Fruit fly (Drosophila melanogaster) whole organism, pupa: ENCODE measurements around the gene CG5334.

Experiments
- CG10348 ChIP-seq: fragments of 200-800 bp; sonication (Bioruptor generic); IDR thresholded peaks from 2 replicates; pipeline ENCODE4 v1.3.6; 2022; ENCODE audit warnings: missing biosample characterization, missing genetic modification characterization
- CG12605 ChIP-seq: fragments of 200-800 bp; sonication (Bioruptor generic); IDR thresholded peaks from 2 replicates; pipeline ENCODE4 v1.3.6; 2022; ENCODE audit warnings: missing biosample characterization, missing genetic modification characterization
- CG13204 ChIP-seq: fragments of 200-800 bp; sonication (Bioruptor generic); optimal IDR thresholded peaks from 2 replicates; lab custom pipeline; 2018; ENCODE audit warnings: missing biosample characterization, mild to moderate bottlenecking, missing genetic modification characterization, moderate library complexity
- CG14655 ChIP-seq: fragments of 200-800 bp; sonication (Bioruptor generic); optimal IDR thresholded peaks from 3 replicates; lab custom pipeline; 2017; ENCODE audit warnings: mild to moderate bottlenecking, missing biosample characterization, missing genetic modification reagents, missing genetic modification characterization
- CG15710 ChIP-seq: fragments of 200-800 bp; sonication (Bioruptor generic); optimal IDR thresholded peaks from 2 replicates; lab custom pipeline; 2018; ENCODE audit warnings: missing biosample characterization, mild to moderate bottlenecking, missing genetic modification characterization, moderate library complexity
- CG17806 ChIP-seq: fragments of 200-800 bp; sonication (Bioruptor generic); optimal IDR thresholded peaks from 2 replicates; lab custom pipeline; 2018; ENCODE audit warnings: missing biosample characterization, mild to moderate bottlenecking, missing genetic modification characterization, moderate library complexity
- CG32121 ChIP-seq: fragments of 200-800 bp; sonication (Bioruptor generic); IDR thresholded peaks from 2 replicates; pipeline ENCODE4 v1.3.6; 2022; ENCODE audit warnings: missing biosample characterization, missing genetic modification characterization
- CG34367 ChIP-seq: fragments of 200-800 bp; sonication (Bioruptor generic); optimal IDR thresholded peaks from 2 replicates; lab custom pipeline; 2018; ENCODE audit warnings: missing biosample characterization, mild to moderate bottlenecking, missing genetic modification characterization
- CG4496 ChIP-seq: fragments of 200-800 bp; sonication (Bioruptor generic); IDR thresholded peaks from 3 replicates; pipeline ENCODE4 v1.3.6; 2022; ENCODE audit warnings: missing biosample characterization, missing genetic modification characterization
- CG8159 ChIP-seq: fragments of 200-800 bp; sonication (Bioruptor generic); optimal IDR thresholded peaks from 3 replicates; lab custom pipeline; 2018; ENCODE audit warnings: missing biosample characterization, mild to moderate bottlenecking, missing genetic modification characterization, moderate library complexity
- CG8301 ChIP-seq: fragments of 200-800 bp; sonication (Bioruptor generic); optimal IDR thresholded peaks from 2 replicates; lab custom pipeline; 2018; ENCODE audit warnings: missing biosample characterization, mild to moderate bottlenecking, missing genetic modification characterization
- CG9948 ChIP-seq: fragments of 200-800 bp; sonication (Bioruptor generic); optimal IDR thresholded peaks from 2 replicates; lab custom pipeline; 2018; ENCODE audit warnings: missing biosample characterization, mild to moderate bottlenecking, missing genetic modification characterization, moderate library complexity
- D1 ChIP-seq: fragments of 200-800 bp; sonication (Bioruptor generic); optimal IDR thresholded peaks from 2 replicates; lab custom pipeline; 2018; ENCODE audit warnings: missing biosample characterization, mild to moderate bottlenecking, missing genetic modification characterization, moderate library complexity
- EcR ChIP-seq: fragments of 200-800 bp; sonication (Bioruptor generic); optimal IDR thresholded peaks from 3 replicates; lab custom pipeline; 2019; ENCODE audit warnings: missing biosample characterization, missing genetic modification characterization, mild to moderate bottlenecking, moderate library complexity, missing genetic modification reagents
- Ets98B ChIP-seq: fragments of 200-800 bp; sonication (Bioruptor generic); IDR thresholded peaks from 2 replicates; pipeline ENCODE4 v1.3.6; 2022; ENCODE audit warnings: missing biosample characterization, missing genetic modification characterization
- Pif1A ChIP-seq: fragments of 200-800 bp; sonication (Bioruptor generic); optimal IDR thresholded peaks from 3 replicates; lab custom pipeline; 2016; ENCODE audit warnings: missing biosample characterization, missing genetic modification characterization
- Pif1B ChIP-seq: fragments of 200-800 bp; sonication (Bioruptor generic); optimal IDR thresholded peaks from 3 replicates; lab custom pipeline; 2016; ENCODE audit warnings: missing biosample characterization, missing genetic modification characterization
- Snoo ChIP-seq: fragments of 200-800 bp; sonication (Bioruptor generic); optimal IDR thresholded peaks from 3 replicates; lab custom pipeline; 2017; ENCODE audit warnings: missing biosample characterization, mild to moderate bottlenecking, missing genetic modification characterization, inconsistent platforms
- fd96Ca ChIP-seq: fragments of 200-800 bp; sonication (Bioruptor generic); IDR thresholded peaks from 3 replicates; pipeline ENCODE4 v1.3.6; 2022; ENCODE audit warnings: missing biosample characterization, missing genetic modification characterization
- gl ChIP-seq: fragments of 200-800 bp; sonication (Bioruptor generic); optimal IDR thresholded peaks from 2 replicates; lab custom pipeline; 2018; ENCODE audit warnings: missing biosample characterization, mild to moderate bottlenecking, missing genetic modification characterization
- rn ChIP-seq: fragments of 200-800 bp; sonication (Bioruptor generic); IDR thresholded peaks from 2 replicates; pipeline ENCODE4 v1.3.6; 2022; ENCODE audit warnings: missing biosample characterization, missing genetic modification characterization

CG5334 gene

dm6 chrX:14802611-14803110 is 27.6 kb downstream of the CG5334 start:
- TF ChIP-seq CG12605 (no peak), CG15710 (tag; lab: Kevin White, UChicago) (no peak), Pif1A (no peak), CG17806 (tag; lab: Kevin White, UChicago) (no peak), CG8301 (tag; lab: Kevin White, UChicago) (no peak), CG4496 (GFP tag; lab: Robert Waterston, UW) (no peak), Snoo (no peak), CG8159 (tag; lab: Kevin White, UChicago) (no peak), rn (GFP tag; lab: Robert Waterston, UW) (no peak), CG14655 (GFP tag; lab: Kevin White, UChicago) (no peak), Pif1B (GFP tag; lab: Kevin White, UChicago) (no peak), EcR (GFP tag; lab: Kevin White, UChicago) (no peak), D1 (tag; lab: Kevin White, UChicago) (no peak), gl (tag; lab: Kevin White, UChicago) (no peak), CG32121 (GFP tag; lab: Robert Waterston, UW) (no peak), CG10348 (GFP tag; lab: Robert Waterston, UW) (no peak), Ets98B (GFP tag; lab: Robert Waterston, UW) (no peak), CG34367 (no peak), CG9948 (tag; lab: Kevin White, UChicago) (no peak)

dm6 chrX:14805646-14806045 is 30.5 kb downstream of the CG5334 start:
- TF ChIP-seq CG4496 (GFP tag; lab: Robert Waterston, UW) (peak; percentile 62), CG32121 (GFP tag; lab: Robert Waterston, UW) (no peak), CG8159 (tag; lab: Kevin White, UChicago) (no peak), CG15710 (tag; lab: Kevin White, UChicago) (no peak), CG13204 (GFP tag; lab: Kevin White, UChicago) (no peak), fd96Ca (GFP tag; lab: Robert Waterston, UW) (no peak), Pif1B (GFP tag; lab: Kevin White, UChicago) (peak; percentile 9), CG34367 (no peak), Ets98B (GFP tag; lab: Robert Waterston, UW) (peak; percentile 19; the same call in 1 of the 2 replicates), CG8301 (tag; lab: Kevin White, UChicago) (peak; percentile 15), CG12605 (no peak), CG10348 (GFP tag; lab: Robert Waterston, UW) (no peak), Pif1A (peak; percentile 18)

dm6 chrX:14810433-14810832 is 35.3 kb downstream of the CG5334 start:
- no peak for TF ChIP-seq CG12605
- TF ChIP-seq Pif1B (GFP tag; lab: Kevin White, UChicago) = no peak
- TF ChIP-seq rn (GFP tag; lab: Robert Waterston, UW) = no peak
- no peak for TF ChIP-seq CG34367
- TF ChIP-seq CG32121 (GFP tag; lab: Robert Waterston, UW) = no peak
- 0 out of 3 replicates have a peak, but pooled peaks have one; percentile 18 for TF ChIP-seq CG4496 (GFP tag; lab: Robert Waterston, UW)
- no peak for TF ChIP-seq Pif1A
- TF ChIP-seq CG8301 (tag; lab: Kevin White, UChicago) = no peak
- no peak for TF ChIP-seq Snoo
- TF ChIP-seq CG13204 (GFP tag; lab: Kevin White, UChicago) = no peak
- TF ChIP-seq fd96Ca (GFP tag; lab: Robert Waterston, UW) = no peak
- peak; percentile 25 for TF ChIP-seq CG14655 (GFP tag; lab: Kevin White, UChicago)
- no peak for TF ChIP-seq D1 (tag; lab: Kevin White, UChicago)
- peak; percentile 34 for TF ChIP-seq EcR (GFP tag; lab: Kevin White, UChicago)
- TF ChIP-seq Ets98B (GFP tag; lab: Robert Waterston, UW) = no peak
- peak; percentile 3 for TF ChIP-seq CG15710 (tag; lab: Kevin White, UChicago)
- no peak for TF ChIP-seq CG10348 (GFP tag; lab: Robert Waterston, UW)
- peak; percentile 33 for TF ChIP-seq CG8159 (tag; lab: Kevin White, UChicago)
- TF ChIP-seq CG9948 (tag; lab: Kevin White, UChicago) = peak; percentile 17
- TF ChIP-seq CG17806 (tag; lab: Kevin White, UChicago) = peak; percentile 13
- TF ChIP-seq gl (tag; lab: Kevin White, UChicago) = no peak
- TF ChIP-seq, all 21 proteins: peak for 7

- TF ChIP-seq CG12605 (peak; percentile 33; the same call in 1 of the 2 replicates), fd96Ca (GFP tag; lab: Robert Waterston, UW) (peak; percentile 74), CG8301 (tag; lab: Kevin White, UChicago) (peak; percentile 53), Ets98B (GFP tag; lab: Robert Waterston, UW) (peak; percentile 83), CG34367 (no peak), gl (tag; lab: Kevin White, UChicago) (no peak), CG4496 (GFP tag; lab: Robert Waterston, UW) (peak; percentile 78; the same call in 2 of the 3 replicates), CG32121 (GFP tag; lab: Robert Waterston, UW) (peak; percentile 70), CG17806 (tag; lab: Kevin White, UChicago) (peak; percentile 9), Snoo (no peak), CG14655 (GFP tag; lab: Kevin White, UChicago) (peak; percentile 61)
These were observed 37.1 kb downstream of the CG5334 start for dm6 chrX:14812239-14812638.

dm6 chrX:14824690-14825469 is 49.8 kb downstream of the CG5334 start:
- TF ChIP-seq CG4496 (GFP tag; lab: Robert Waterston, UW) (0 out of 3 replicates have a peak, but pooled peaks have one; percentile 7), Pif1A (no peak)
